Worm (Caenorhabditis elegans) whole organism, early embryonic: Measurements from ENCODE around the gene srv-24.

ENCODE experiments used
- ama-1 ChIP-seq: fragments of 150-350 bp; optimal IDR thresholded peaks from 2 replicates; lab custom pipeline; 2014
- ceh-13 ChIP-seq: fragments of 200-800 bp; sonication (Bioruptor generic); optimal IDR thresholded peaks from 2 replicates; lab custom pipeline; 2018; ENCODE audit warnings: mild to moderate bottlenecking, missing genetic modification characterization, missing compliant biosample characterization
- ceh-36 ChIP-seq: sonication (generic microtip); optimal IDR thresholded peaks from 2 replicates; lab custom pipeline; 2016; ENCODE audit warnings: missing genetic modification characterization, inconsistent platforms, missing compliant biosample characterization
- hmbx-1 ChIP-seq: sonication (generic microtip); optimal IDR thresholded peaks from 2 replicates; lab custom pipeline; 2016; ENCODE audit warnings: mild to moderate bottlenecking, missing genetic modification characterization, missing compliant biosample characterization
- hmg-4 ChIP-seq: fragments of 200-800 bp; sonication (Bioruptor generic); optimal IDR thresholded peaks from 2 replicates; lab custom pipeline; 2018; ENCODE audit warnings: mild to moderate bottlenecking, missing genetic modification characterization, missing compliant biosample characterization
- pes-1 ChIP-seq: fragments of 200-800 bp; sonication (Bioruptor generic); IDR thresholded peaks from 2 replicates; pipeline ENCODE4 v1.3.6; 2022; ENCODE audit warnings: missing genetic modification reagents, missing genetic modification characterization, missing compliant biosample characterization
- sea-1 ChIP-seq: fragments of 200-800 bp; sonication (Bioruptor generic); conservative IDR thresholded peaks from 2 replicates; pipeline ENCODE4 v1.3.6; 2022; ENCODE audit warnings: missing genetic modification characterization, missing compliant biosample characterization
- tra-4 ChIP-seq: sonication (generic microtip); optimal IDR thresholded peaks from 2 replicates; lab custom pipeline; 2017; ENCODE audit warnings: missing genetic modification characterization, missing compliant biosample characterization

DNA sequence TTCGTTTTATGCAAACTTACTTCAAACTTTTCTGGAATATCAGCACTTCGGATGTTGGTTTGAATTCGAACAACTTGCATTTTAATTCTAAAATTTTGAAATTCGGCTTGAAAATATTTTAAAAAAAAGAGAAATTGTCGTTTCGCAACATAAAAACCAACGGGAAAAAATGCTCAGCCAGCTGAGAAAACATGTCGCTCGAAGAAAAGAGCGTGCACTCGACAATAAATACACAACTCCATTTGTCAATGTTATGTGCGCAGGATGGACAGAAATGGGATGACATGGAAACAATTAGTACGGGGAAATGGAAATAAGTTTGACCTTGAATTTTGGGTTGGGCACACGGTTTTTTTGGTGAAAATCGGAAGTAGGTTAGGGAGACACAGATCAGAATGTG lies 45.3 kb upstream of the srv-24 start, which contains the start of gene mif-4:
- TF ChIP-seq ceh-13 (GFP tag; lab: Kevin White, UChicago) (no peak), hmbx-1 (no peak), ceh-36 (no peak), pes-1 (GFP tag; lab: Robert Waterston, UW) (no peak), sea-1 (GFP tag; lab: Robert Waterston, UW) (no peak), hmg-4 (no peak), ama-1 (lab: Kevin White, UChicago) (no peak), tra-4 (no peak)
